Fruit fly (Drosophila melanogaster) whole organism, embryonic: ENCODE results near the gene CG1764.
A peak's percentile ranks its signal among the peaks of the same experiment; 100 is the strongest.

Source experiments
- Ada2b ChIP-seq: fragments of 200-800 bp; sonication (Bioruptor generic); IDR thresholded peaks from 2 replicates; pipeline ENCODE4 v1.3.6; 2022; ENCODE audit warnings: missing biosample characterization, missing genetic modification characterization
- Aef1 ChIP-seq: fragments of 200-800 bp; sonication (Bioruptor generic); IDR thresholded peaks from 3 replicates; pipeline ENCODE4 v1.3.6; 2022; ENCODE audit warnings: missing biosample characterization, missing genetic modification characterization
- CG11695 ChIP-seq: fragments of 200-800 bp; sonication (Bioruptor generic); IDR thresholded peaks from 3 replicates; pipeline ENCODE4 v1.3.6; 2022; ENCODE audit warnings: missing biosample characterization, missing genetic modification characterization
- CG11696 ChIP-seq: fragments of 200-800 bp; sonication (Bioruptor generic); IDR thresholded peaks from 2 replicates; pipeline ENCODE4 v1.3.6; 2022; ENCODE audit warnings: missing biosample characterization, missing genetic modification characterization
- CG12104 ChIP-seq: fragments of 200-800 bp; sonication (Bioruptor generic); optimal IDR thresholded peaks from 3 replicates; lab custom pipeline; 2016; ENCODE audit warnings: missing biosample characterization, missing genetic modification characterization
- CG12236 ChIP-seq: fragments of 200-800 bp; sonication (Bioruptor generic); optimal IDR thresholded peaks from 2 replicates; lab custom pipeline; 2016; ENCODE audit warnings: missing biosample characterization, missing genetic modification characterization
- CG12659 ChIP-seq: fragments of 200-800 bp; sonication (Bioruptor generic); optimal IDR thresholded peaks from 3 replicates; lab custom pipeline; 2017; ENCODE audit warnings: mild to moderate bottlenecking, missing biosample characterization, missing genetic modification reagents, missing genetic modification characterization
- CG13296 ChIP-seq: fragments of 200-800 bp; sonication (Bioruptor generic); optimal IDR thresholded peaks from 3 replicates; lab custom pipeline; 2018; ENCODE audit warnings: missing biosample characterization, mild to moderate bottlenecking, missing genetic modification characterization
- CG15696 ChIP-seq: fragments of 200-800 bp; sonication (Bioruptor generic); optimal IDR thresholded peaks from 2 replicates; lab custom pipeline; 2019; ENCODE audit warnings: missing biosample characterization, mild to moderate bottlenecking, missing genetic modification characterization, moderate library complexity
- CG1602 ChIP-seq: fragments of 200-800 bp; sonication (Bioruptor generic); optimal IDR thresholded peaks from 3 replicates; lab custom pipeline; 2016; ENCODE audit warnings: missing biosample characterization, missing genetic modification characterization
- CG1603 ChIP-seq: fragments of 200-800 bp; sonication (Bioruptor generic); optimal IDR thresholded peaks from 2 replicates; lab custom pipeline; 2019; ENCODE audit warnings: missing biosample characterization, mild to moderate bottlenecking, missing genetic modification characterization, moderate library complexity
- CG17912 ChIP-seq: fragments of 200-800 bp; sonication (Bioruptor generic); optimal IDR thresholded peaks from 2 replicates; lab custom pipeline; 2018; ENCODE audit warnings: missing biosample characterization, mild to moderate bottlenecking, missing genetic modification characterization
- CG18619 ChIP-seq: fragments of 200-800 bp; sonication (Bioruptor generic); optimal IDR thresholded peaks from 3 replicates; lab custom pipeline; 2017; ENCODE audit warnings: missing biosample characterization, mild to moderate bottlenecking, missing genetic modification characterization
- CG4707 ChIP-seq: fragments of 200-800 bp; sonication (Bioruptor generic); optimal IDR thresholded peaks from 2 replicates; lab custom pipeline; 2018; ENCODE audit warnings: missing biosample characterization, mild to moderate bottlenecking, missing genetic modification characterization, moderate library complexity
- CG6175 ChIP-seq: fragments of 200-800 bp; sonication (Bioruptor generic); IDR thresholded peaks from 3 replicates; pipeline ENCODE4 v1.3.6; 2022; ENCODE audit warnings: missing biosample characterization, missing genetic modification characterization
- CG7839 ChIP-seq: fragments of 200-800 bp; sonication (Bioruptor generic); optimal IDR thresholded peaks from 3 replicates; lab custom pipeline; 2018; ENCODE audit warnings: missing biosample characterization, mild to moderate bottlenecking, missing genetic modification characterization, moderate library complexity
- CG8290 ChIP-seq, 3 experiments: fragments of 200-800 bp; sonication (Bioruptor generic); optimal IDR thresholded peaks; 2 replicates each; lab custom pipeline; 2016 to 2019; ENCODE audit warnings: missing biosample characterization in 3 of 3, missing genetic modification characterization in 3 of 3, mild to moderate bottlenecking in 2 of 3, moderate library complexity in 1 of 3
- CG8765 ChIP-seq: fragments of 200-800 bp; sonication (Bioruptor generic); IDR thresholded peaks from 2 replicates; pipeline ENCODE4 v1.3.6; 2022; ENCODE audit warnings: missing biosample characterization, missing genetic modification characterization
- CG8944 ChIP-seq: fragments of 200-800 bp; sonication (Bioruptor generic); optimal IDR thresholded peaks from 3 replicates; lab custom pipeline; 2016; ENCODE audit warnings: missing biosample characterization, missing genetic modification characterization
- CG9215 ChIP-seq: fragments of 200-800 bp; sonication (Bioruptor generic); IDR thresholded peaks from 2 replicates; pipeline ENCODE4 v1.3.6; 2022; ENCODE audit warnings: missing biosample characterization, missing genetic modification characterization
- CG9609 ChIP-seq: fragments of 200-800 bp; sonication (Bioruptor generic); optimal IDR thresholded peaks from 3 replicates; lab custom pipeline; 2016; ENCODE audit warnings: missing biosample characterization, missing genetic modification characterization
- Camta ChIP-seq: fragments of 200-800 bp; sonication (Bioruptor generic); optimal IDR thresholded peaks from 2 replicates; lab custom pipeline; 2016; ENCODE audit warnings: missing biosample characterization, missing genetic modification characterization
- CkIIα-i1 ChIP-seq: fragments of 200-800 bp; sonication (Bioruptor generic); IDR thresholded peaks from 2 replicates; pipeline ENCODE4 v1.3.6; 2022; ENCODE audit warnings: missing biosample characterization, missing genetic modification characterization
- Dad ChIP-seq: fragments of 200-800 bp; sonication (Bioruptor generic); optimal IDR thresholded peaks from 3 replicates; lab custom pipeline; 2016; ENCODE audit warnings: missing biosample characterization, missing genetic modification characterization
- ERR ChIP-seq: fragments of 200-800 bp; sonication (Bioruptor generic); optimal IDR thresholded peaks from 2 replicates; lab custom pipeline; 2016; ENCODE audit warnings: missing biosample characterization, missing genetic modification characterization
- Elba2 ChIP-seq: fragments of 200-800 bp; sonication (Bioruptor generic); optimal IDR thresholded peaks from 3 replicates; lab custom pipeline; 2016; ENCODE audit warnings: missing biosample characterization, missing genetic modification characterization
- Fer2 ChIP-seq: fragments of 200-800 bp; sonication (Bioruptor generic); optimal IDR thresholded peaks from 2 replicates; lab custom pipeline; 2018; ENCODE audit warnings: missing biosample characterization, mild to moderate bottlenecking, missing genetic modification characterization, moderate library complexity
- HHEX ChIP-seq: fragments of 200-800 bp; sonication (Bioruptor generic); optimal IDR thresholded peaks from 3 replicates; lab custom pipeline; 2017; ENCODE audit warnings: missing biosample characterization, mild to moderate bottlenecking, missing genetic modification characterization, missing genetic modification reagents
- HmgD ChIP-seq: fragments of 200-800 bp; sonication (Bioruptor generic); optimal IDR thresholded peaks from 3 replicates; lab custom pipeline; 2016; ENCODE audit warnings: missing biosample characterization, missing genetic modification characterization
- Mrtf ChIP-seq: fragments of 200-800 bp; sonication (Bioruptor generic); IDR thresholded peaks from 3 replicates; pipeline ENCODE4 v1.3.6; 2022; ENCODE audit warnings: missing biosample characterization, missing genetic modification characterization
- Poxn ChIP-seq: fragments of 200-800 bp; sonication (Bioruptor generic); IDR thresholded peaks from 2 replicates; pipeline ENCODE4 v1.3.6; 2022; ENCODE audit warnings: missing biosample characterization, missing genetic modification characterization
- chn ChIP-seq: fragments of 200-800 bp; sonication (Bioruptor generic); optimal IDR thresholded peaks from 2 replicates; lab custom pipeline; 2016; ENCODE audit warnings: missing biosample characterization, missing genetic modification characterization
- cwo ChIP-seq: fragments of 200-800 bp; sonication (Bioruptor generic); optimal IDR thresholded peaks from 3 replicates; lab custom pipeline; 2017; ENCODE audit warnings: missing biosample characterization, missing genetic modification characterization, mild to moderate bottlenecking, moderate library complexity, missing genetic modification reagents
- dati ChIP-seq: fragments of 200-800 bp; sonication (Bioruptor generic); IDR thresholded peaks from 2 replicates; pipeline ENCODE4 v1.3.6; 2022; ENCODE audit warnings: missing biosample characterization, missing genetic modification characterization
- emc ChIP-seq: fragments of 200-800 bp; sonication (Bioruptor generic); optimal IDR thresholded peaks from 2 replicates; lab custom pipeline; 2016; ENCODE audit warnings: missing biosample characterization, missing genetic modification characterization
- ewg ChIP-seq: fragments of 200-800 bp; sonication (Bioruptor generic); optimal IDR thresholded peaks from 3 replicates; lab custom pipeline; 2017; ENCODE audit warnings: mild to moderate bottlenecking, missing biosample characterization, missing genetic modification reagents, missing genetic modification characterization
- gro ChIP-seq: fragments of 200-800 bp; sonication (Bioruptor generic); optimal IDR thresholded peaks from 2 replicates; lab custom pipeline; 2016; ENCODE audit warnings: missing biosample characterization, missing genetic modification characterization
- her ChIP-seq: fragments of 200-800 bp; sonication (Bioruptor generic); optimal IDR thresholded peaks from 2 replicates; lab custom pipeline; 2016; ENCODE audit warnings: missing biosample characterization, missing genetic modification characterization
- jigr1 ChIP-seq: fragments of 200-800 bp; sonication (Bioruptor generic); IDR thresholded peaks from 3 replicates; pipeline ENCODE4 v1.3.6; 2022; ENCODE audit warnings: missing biosample characterization, missing genetic modification characterization
- kah ChIP-seq: fragments of 200-800 bp; sonication (Bioruptor generic); optimal IDR thresholded peaks from 2 replicates; lab custom pipeline; 2018; ENCODE audit warnings: missing biosample characterization, mild to moderate bottlenecking, missing genetic modification characterization
- klu ChIP-seq: fragments of 200-800 bp; sonication (Bioruptor generic); IDR thresholded peaks from 2 replicates; pipeline ENCODE4 v1.3.6; 2022; ENCODE audit warnings: missing biosample characterization, missing genetic modification characterization
- maf-S ChIP-seq: fragments of 200-800 bp; sonication (Bioruptor generic); optimal IDR thresholded peaks from 2 replicates; lab custom pipeline; 2016; ENCODE audit warnings: missing biosample characterization, missing genetic modification characterization
- nau ChIP-seq: fragments of 200-800 bp; sonication (Bioruptor generic); optimal IDR thresholded peaks from 3 replicates; lab custom pipeline; 2017; ENCODE audit warnings: missing biosample characterization, mild to moderate bottlenecking, missing genetic modification characterization, missing genetic modification reagents
- nerfin-1 ChIP-seq: fragments of 200-800 bp; sonication (Bioruptor generic); optimal IDR thresholded peaks from 3 replicates; lab custom pipeline; 2019; ENCODE audit warnings: missing biosample characterization, mild to moderate bottlenecking, missing genetic modification characterization, moderate library complexity
- pb ChIP-seq: fragments of 200-800 bp; sonication (Bioruptor generic); optimal IDR thresholded peaks from 3 replicates; lab custom pipeline; 2016; ENCODE audit warnings: missing biosample characterization, missing genetic modification characterization
- salm ChIP-seq: fragments of 200-800 bp; sonication (Bioruptor generic); optimal IDR thresholded peaks from 2 replicates; lab custom pipeline; 2018; ENCODE audit warnings: missing biosample characterization, mild to moderate bottlenecking, missing genetic modification characterization
- so ChIP-seq: fragments of 200-800 bp; sonication (Bioruptor generic); IDR thresholded peaks from 3 replicates; pipeline ENCODE4 v1.3.6; 2022; ENCODE audit warnings: missing biosample characterization, missing genetic modification characterization
- tup ChIP-seq: fragments of 200-800 bp; sonication (Bioruptor generic); optimal IDR thresholded peaks from 2 replicates; lab custom pipeline; 2016; ENCODE audit warnings: missing biosample characterization, mild to moderate bottlenecking, missing genetic modification characterization, moderate library complexity
- twi ChIP-seq: fragments of 200-800 bp; optimal IDR thresholded peaks from 2 replicates; lab custom pipeline; 2019; ENCODE audit warnings: missing biosample characterization, mild to moderate bottlenecking, missing genetic modification characterization, moderate library complexity
- vfl ChIP-seq: fragments of 200-800 bp; sonication (Bioruptor generic); optimal IDR thresholded peaks from 2 replicates; lab custom pipeline; 2016; ENCODE audit warnings: missing biosample characterization, missing genetic modification characterization

Gene CG1764

DNA sequence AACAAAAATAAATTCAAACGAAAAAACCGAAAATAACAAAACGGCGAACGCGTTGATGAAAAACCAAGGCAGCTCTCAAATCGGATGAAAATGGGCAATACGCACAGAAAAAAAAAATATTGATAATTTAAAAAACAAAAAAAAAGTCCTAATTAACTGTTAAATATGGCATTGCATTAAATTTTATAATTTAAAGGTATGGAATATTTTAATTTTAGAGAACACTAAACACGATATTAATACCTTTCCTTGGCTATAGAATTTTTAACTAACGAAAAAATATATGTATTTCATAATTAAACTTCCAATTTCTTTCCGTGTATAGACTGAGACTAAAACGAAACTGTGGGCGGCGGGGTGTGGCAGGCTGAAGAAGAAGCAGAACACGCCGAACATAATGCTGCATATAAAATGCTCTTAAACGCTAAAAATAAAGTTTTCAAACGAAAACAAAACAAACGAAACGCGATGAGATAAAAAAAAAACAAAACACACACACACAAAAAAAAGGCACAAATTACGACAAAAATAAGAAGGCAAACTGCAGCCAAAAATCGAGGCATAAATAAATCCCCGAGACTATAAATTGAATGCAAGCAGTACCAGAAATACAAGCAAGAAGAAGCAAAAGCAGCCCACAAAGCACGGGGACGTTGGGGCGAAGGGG is 27.7 kb downstream of the CG1764 start (continued):
- TF ChIP-seq ERR (GFP tag; lab: Kevin White, UChicago): no peak
- TF ChIP-seq CG18619 (GFP tag; lab: Kevin White, UChicago): peak; percentile 35
- no peak for TF ChIP-seq CG1603 (tag; lab: Kevin White, UChicago)
- TF ChIP-seq kah (GFP tag; lab: Kevin White, UChicago): no peak
- TF ChIP-seq CG11696 (GFP tag; lab: Robert Waterston, UW): no peak
- peak; percentile 7 for TF ChIP-seq ewg (GFP tag; lab: Kevin White, UChicago)
- no peak for TF ChIP-seq CG12236
- no peak for TF ChIP-seq nau
- no peak for TF ChIP-seq Poxn (GFP tag; lab: Robert Waterston, UW)
- no peak for TF ChIP-seq gro (GFP tag; lab: Kevin White, UChicago)
- TF ChIP-seq chn: no peak
- TF ChIP-seq CG4707 (GFP tag; lab: Kevin White, UChicago): no peak
- no peak for TF ChIP-seq Dad
- no peak for TF ChIP-seq CG8944 (GFP tag; lab: Kevin White, UChicago)
- TF ChIP-seq CkIIα-i1: no peak
- TF ChIP-seq her (GFP tag; lab: Kevin White, UChicago): no peak
- TF ChIP-seq salm (tag; lab: Kevin White, UChicago): peak; percentile 68
- peak; percentile 58 for TF ChIP-seq twi (tag; lab: Kevin White, UChicago)
- TF ChIP-seq CG6175 (GFP tag; lab: Robert Waterston, UW): no peak
- TF ChIP-seq CG9609 (GFP tag; lab: Kevin White, UChicago): no peak
- peak; percentile 70; the same call in 1 of the 3 replicates for TF ChIP-seq CG11695 (GFP tag; lab: Robert Waterston, UW)
- no peak for TF ChIP-seq tup (GFP tag; lab: Kevin White, UChicago)
- TF ChIP-seq vfl (GFP tag; lab: Kevin White, UChicago): no peak
- no peak for TF ChIP-seq CG17912 (GFP tag; lab: Kevin White, UChicago)
- no peak for TF ChIP-seq Mrtf (GFP tag; lab: Robert Waterston, UW)
- no peak for TF ChIP-seq HHEX (GFP tag; lab: Kevin White, UChicago)
- no peak for TF ChIP-seq Elba2 (GFP tag; lab: Kevin White, UChicago)
- TF ChIP-seq CG8765: no peak
- TF ChIP-seq Ada2b (GFP tag; lab: Robert Waterston, UW): peak; percentile 19; the same call in 1 of the 2 replicates
- peak; percentile 49 for TF ChIP-seq CG12659 (GFP tag; lab: Kevin White, UChicago)
- TF ChIP-seq maf-S (GFP tag; lab: Kevin White, UChicago): no peak
- TF ChIP-seq pb (GFP tag; lab: Kevin White, UChicago): no peak
- TF ChIP-seq CG9215 (GFP tag; lab: Robert Waterston, UW): peak; percentile 40
- peak; percentile 40 for TF ChIP-seq CG15696 (tag; lab: Kevin White, UChicago)
- TF ChIP-seq jigr1 (GFP tag; lab: Robert Waterston, UW): 0 out of 3 replicates have a peak, but pooled peaks have one; percentile 48
- TF ChIP-seq so (GFP tag; lab: Robert Waterston, UW): no peak
- TF ChIP-seq klu (GFP tag; lab: Robert Waterston, UW): no peak
- peak; percentile 59 for TF ChIP-seq nerfin-1 (tag; lab: Kevin White, UChicago)
- no peak for TF ChIP-seq emc (GFP tag; lab: Kevin White, UChicago)
- peak; percentile 20 for TF ChIP-seq Camta (GFP tag; lab: Kevin White, UChicago)
- peak; percentile 80 for TF ChIP-seq CG7839
- peak; percentile 50 for TF ChIP-seq CG13296
- TF ChIP-seq dati (GFP tag; lab: Robert Waterston, UW): no peak
- TF ChIP-seq cwo (GFP tag; lab: Kevin White, UChicago): peak; percentile 39
- no peak for TF ChIP-seq CG12104 (GFP tag; lab: Kevin White, UChicago)
- TF ChIP-seq HmgD (GFP tag; lab: Kevin White, UChicago): no peak
- TF ChIP-seq Fer2 (tag; lab: Kevin White, UChicago): peak; percentile 10
- TF ChIP-seq CG1602 (GFP tag; lab: Kevin White, UChicago): peak; percentile 49
- TF ChIP-seq CG8290 (GFP tag; optimal IDR thresholded peaks at IDR 0.05; lab: Kevin White, UChicago): no peak
- TF ChIP-seq CG8290 (tag; optimal IDR thresholded peaks at IDR 0.05; lab: Kevin White, UChicago): no peak
- TF ChIP-seq Aef1 (GFP tag; lab: Robert Waterston, UW): 0 out of 3 replicates have a peak, but pooled peaks have one; percentile 27
